Worm (Caenorhabditis elegans) whole organism, late embryonic: ENCODE data around the gene elo-7.

Source experiments
- C38D4.7 ChIP-seq: fragments of 200-800 bp; sonication (Bioruptor generic); optimal IDR thresholded peaks from 2 replicates; lab custom pipeline; 2018; ENCODE audit warnings: mild to moderate bottlenecking, missing genetic modification characterization, moderate library complexity, missing compliant biosample characterization
- F13H6.1 ChIP-seq: sonication (generic microtip); optimal IDR thresholded peaks from 2 replicates; lab custom pipeline; 2016; ENCODE audit warnings: missing genetic modification characterization, missing compliant biosample characterization
- K09A11.1 ChIP-seq: sonication (generic microtip); optimal IDR thresholded peaks from 2 replicates; lab custom pipeline; 2017; ENCODE audit warnings: antibody characterized with exemption, mild to moderate bottlenecking, missing genetic modification characterization, missing compliant biosample characterization; ENCODE audit not compliant: insufficient read depth
- T23F11.4 ChIP-seq: fragments of 200-800 bp; sonication (Bioruptor generic); optimal IDR thresholded peaks from 2 replicates; lab custom pipeline; 2018; ENCODE audit warnings: mild to moderate bottlenecking, missing genetic modification characterization, missing compliant biosample characterization
- Y22D7AL.16 ChIP-seq: sonication (generic microtip); optimal IDR thresholded peaks from 2 replicates; lab custom pipeline; 2016; ENCODE audit warnings: missing genetic modification characterization, missing compliant biosample characterization
- ahr-1 ChIP-seq: sonication (generic microtip); optimal IDR thresholded peaks from 2 replicates; lab custom pipeline; 2016; ENCODE audit warnings: missing genetic modification characterization, missing compliant biosample characterization
- ama-1 ChIP-seq: fragments of 150-350 bp; optimal IDR thresholded peaks from 2 replicates; lab custom pipeline; 2014
- ceh-14 ChIP-seq: sonication (generic microtip); optimal IDR thresholded peaks from 2 replicates; lab custom pipeline; 2016; ENCODE audit warnings: missing genotype, missing genetic modification characterization, missing compliant biosample characterization
- ceh-18 ChIP-seq: sonication (generic microtip); optimal IDR thresholded peaks from 2 replicates; lab custom pipeline; 2016; ENCODE audit warnings: missing genetic modification characterization, missing compliant biosample characterization
- ceh-19 ChIP-seq: fragments of 200-800 bp; sonication (Bioruptor generic); optimal IDR thresholded peaks from 2 replicates; lab custom pipeline; 2018; ENCODE audit warnings: mild to moderate bottlenecking, missing genetic modification characterization, missing compliant biosample characterization
- ceh-22 ChIP-seq: sonication (generic microtip); optimal IDR thresholded peaks from 2 replicates; lab custom pipeline; 2017; ENCODE audit warnings: missing biosample characterization, missing genetic modification characterization
- ceh-24 ChIP-seq: sonication (generic microtip); optimal IDR thresholded peaks from 2 replicates; lab custom pipeline; 2016; ENCODE audit warnings: mild to moderate bottlenecking, missing genetic modification characterization, missing compliant biosample characterization
- ceh-31 ChIP-seq: sonication (generic microtip); optimal IDR thresholded peaks from 2 replicates; lab custom pipeline; 2016; ENCODE audit warnings: missing genetic modification characterization, missing compliant biosample characterization
- ceh-34 ChIP-seq: sonication (generic microtip); optimal IDR thresholded peaks from 2 replicates; lab custom pipeline; 2016; ENCODE audit warnings: mild to moderate bottlenecking, missing genetic modification characterization, missing compliant biosample characterization
- ceh-48 ChIP-seq: sonication (generic microtip); optimal IDR thresholded peaks from 2 replicates; lab custom pipeline; 2016; ENCODE audit warnings: missing genetic modification characterization, inconsistent platforms, missing compliant biosample characterization
- ceh-6 ChIP-seq: fragments of 200-800 bp; sonication (Bioruptor generic); optimal IDR thresholded peaks from 2 replicates; lab custom pipeline; 2018; ENCODE audit warnings: mild to moderate bottlenecking, missing genetic modification characterization, missing compliant biosample characterization
- dmd-4 ChIP-seq: sonication (generic microtip); optimal IDR thresholded peaks from 2 replicates; lab custom pipeline; 2016; ENCODE audit warnings: borderline replicate concordance, missing genetic modification characterization, missing compliant biosample characterization
- elt-4 ChIP-seq: sonication (generic microtip); optimal IDR thresholded peaks from 2 replicates; lab custom pipeline; 2016; ENCODE audit warnings: missing genetic modification characterization, missing compliant biosample characterization
- ets-4 ChIP-seq: sonication (generic microtip); optimal IDR thresholded peaks from 2 replicates; lab custom pipeline; 2016; ENCODE audit warnings: missing genetic modification characterization, missing compliant biosample characterization
- fax-1 ChIP-seq: sonication (generic microtip); optimal IDR thresholded peaks from 2 replicates; lab custom pipeline; 2016; ENCODE audit warnings: missing genotype, missing genetic modification characterization, missing compliant biosample characterization
- fkh-6 ChIP-seq: sonication (generic microtip); optimal IDR thresholded peaks from 2 replicates; lab custom pipeline; 2016; ENCODE audit warnings: missing genetic modification characterization, missing compliant biosample characterization
- gmeb-2 ChIP-seq: sonication (generic microtip); optimal IDR thresholded peaks from 2 replicates; lab custom pipeline; 2016; ENCODE audit warnings: missing genetic modification characterization, inconsistent platforms, missing compliant biosample characterization
- hlh-13 ChIP-seq: fragments of 200-800 bp; sonication (Bioruptor generic); optimal IDR thresholded peaks from 2 replicates; lab custom pipeline; 2018; ENCODE audit warnings: mild to moderate bottlenecking, missing genetic modification characterization, missing compliant biosample characterization
- hlh-6 ChIP-seq: sonication (generic microtip); optimal IDR thresholded peaks from 2 replicates; lab custom pipeline; 2016; ENCODE audit warnings: missing genotype, missing genetic modification characterization, missing compliant biosample characterization
- nfya-1 ChIP-seq: sonication (generic microtip); optimal IDR thresholded peaks from 2 replicates; lab custom pipeline; 2017; ENCODE audit warnings: missing genetic modification characterization, mild to moderate bottlenecking, missing compliant biosample characterization, antibody characterized with exemption, moderate library complexity
- nhr-11 ChIP-seq: fragments of 150-350 bp; optimal IDR thresholded peaks from 2 replicates; lab custom pipeline; 2014; ENCODE audit warnings: missing biosample characterization, missing genetic modification characterization
- nhr-232 ChIP-seq: sonication (generic microtip); optimal IDR thresholded peaks from 2 replicates; lab custom pipeline; 2016; ENCODE audit warnings: missing genetic modification characterization, missing compliant biosample characterization
- npax-4 ChIP-seq: sonication (generic microtip); optimal IDR thresholded peaks from 2 replicates; lab custom pipeline; 2016; ENCODE audit warnings: missing genetic modification characterization, missing compliant biosample characterization
- odd-2 ChIP-seq: sonication (generic microtip); optimal IDR thresholded peaks from 2 replicates; lab custom pipeline; 2017; ENCODE audit warnings: antibody characterized with exemption, mild to moderate bottlenecking, missing genetic modification characterization, missing compliant biosample characterization
- pag-3 ChIP-seq: sonication (generic microtip); optimal IDR thresholded peaks from 2 replicates; lab custom pipeline; 2016; ENCODE audit warnings: missing compliant biosample characterization, missing genetic modification characterization, borderline replicate concordance
- pat-9 ChIP-seq: fragments of 200-800 bp; sonication (Bioruptor generic); optimal IDR thresholded peaks from 2 replicates; lab custom pipeline; 2018; ENCODE audit warnings: mild to moderate bottlenecking, missing genetic modification characterization, moderate library complexity, missing compliant biosample characterization
- pha-2 ChIP-seq: sonication (generic microtip); optimal IDR thresholded peaks from 2 replicates; lab custom pipeline; 2017; ENCODE audit warnings: mild to moderate bottlenecking, missing genetic modification characterization, missing compliant biosample characterization
- pros-1 ChIP-seq: fragments of 150-350 bp; optimal IDR thresholded peaks from 2 replicates; lab custom pipeline; 2014; ENCODE audit warnings: missing biosample characterization, missing genetic modification reagents, missing genetic modification characterization
- ref-2 ChIP-seq: sonication (generic microtip); optimal IDR thresholded peaks from 2 replicates; lab custom pipeline; 2016; ENCODE audit warnings: missing genetic modification characterization, missing compliant biosample characterization
- rnt-1 ChIP-seq: sonication (generic microtip); optimal IDR thresholded peaks from 2 replicates; lab custom pipeline; 2016; ENCODE audit warnings: missing genetic modification characterization, missing compliant biosample characterization
- sdc-2 ChIP-seq: sonication (generic microtip); optimal IDR thresholded peaks from 2 replicates; lab custom pipeline; 2016; ENCODE audit warnings: missing genotype, missing genetic modification characterization, missing compliant biosample characterization
- sox-2 ChIP-seq: fragments of 200-800 bp; sonication (Bioruptor generic); IDR thresholded peaks from 2 replicates; pipeline ENCODE4 v1.3.6; 2022; ENCODE audit warnings: missing genetic modification reagents, missing genetic modification characterization, missing compliant biosample characterization
- syd-9 ChIP-seq: sonication (generic microtip); optimal IDR thresholded peaks from 2 replicates; lab custom pipeline; 2016; ENCODE audit warnings: mild to moderate bottlenecking, missing genetic modification characterization, moderate library complexity, missing compliant biosample characterization
- tbx-2 ChIP-seq: sonication (generic microtip); optimal IDR thresholded peaks from 2 replicates; lab custom pipeline; 2016; ENCODE audit warnings: missing genetic modification characterization, missing compliant biosample characterization
- ttx-3 ChIP-seq: sonication (generic microtip); optimal IDR thresholded peaks from 2 replicates; lab custom pipeline; 2016; ENCODE audit warnings: missing genetic modification reagents, missing genetic modification characterization, missing compliant biosample characterization
- unc-42 ChIP-seq: sonication (generic microtip); optimal IDR thresholded peaks from 2 replicates; lab custom pipeline; 2016; ENCODE audit warnings: missing genotype, missing genetic modification characterization, missing compliant biosample characterization
- unc-55 ChIP-seq: sonication (generic microtip); optimal IDR thresholded peaks from 2 replicates; lab custom pipeline; 2017; ENCODE audit warnings: missing biosample characterization, missing genetic modification reagents, missing genetic modification characterization
- zip-5 ChIP-seq: sonication (generic microtip); optimal IDR thresholded peaks from 2 replicates; lab custom pipeline; 2016; ENCODE audit warnings: missing genetic modification characterization, missing compliant biosample characterization

The elo-7 gene

ce11 chrIV:9511221-9511638 lies 18.5 kb upstream of the elo-7 start:
- TF ChIP-seq ama-1 (peak; percentile 67), pat-9 (tag; lab: Kevin White, UChicago) (no peak), syd-9 (no peak), pros-1 (tag; lab: Kevin White, UChicago) (peak; percentile 77), Y22D7AL.16 (tag; lab: Kevin White, UChicago) (no peak), fkh-6 (tag; lab: Kevin White, UChicago) (no peak), unc-42 (tag; lab: Kevin White, UChicago) (peak; percentile 67), hlh-13 (GFP tag; lab: Kevin White, UChicago) (no peak), nfya-1 (tag; lab: Kevin White, UChicago) (peak; percentile 69), ceh-31 (tag; lab: Kevin White, UChicago) (peak; percentile 31), ceh-19 (GFP tag; lab: Kevin White, UChicago) (no peak), nhr-11 (tag; lab: Kevin White, UChicago) (no peak), sdc-2 (peak; percentile 7), F13H6.1 (no peak), hlh-6 (tag; lab: Kevin White, UChicago) (no peak), ceh-48 (peak; percentile 1), ceh-18 (no peak), tbx-2 (no peak), ceh-22 (tag; lab: Kevin White, UChicago) (no peak), ceh-34 (tag; lab: Kevin White, UChicago) (no peak), nhr-232 (tag; lab: Kevin White, UChicago) (no peak), pha-2 (no peak), zip-5 (tag; lab: Kevin White, UChicago) (no peak), ahr-1 (no peak), T23F11.4 (GFP tag; lab: Kevin White, UChicago) (no peak), gmeb-2 (tag; lab: Kevin White, UChicago) (no peak), pag-3 (no peak), K09A11.1 (tag; lab: Kevin White, UChicago) (no peak), elt-4 (tag; lab: Kevin White, UChicago) (no peak), sox-2 (GFP tag; lab: Robert Waterston, UW) (no peak), dmd-4 (tag; lab: Kevin White, UChicago) (no peak), ceh-6 (GFP tag; lab: Kevin White, UChicago) (no peak), npax-4 (tag; lab: Kevin White, UChicago) (no peak), ets-4 (tag; lab: Kevin White, UChicago) (no peak), unc-55 (GFP tag; lab: Kevin White, UChicago) (peak; percentile 27), ceh-14 (no peak), ceh-24 (tag; lab: Kevin White, UChicago) (no peak), fax-1 (tag; lab: Kevin White, UChicago) (no peak), ttx-3 (tag; lab: Kevin White, UChicago) (no peak), ref-2 (tag; lab: Kevin White, UChicago) (no peak), odd-2 (tag; lab: Kevin White, UChicago) (no peak), C38D4.7 (no peak), rnt-1 (tag; lab: Kevin White, UChicago) (no peak)
- TF ChIP-seq, all 69 proteins: peak for 8

DNA sequence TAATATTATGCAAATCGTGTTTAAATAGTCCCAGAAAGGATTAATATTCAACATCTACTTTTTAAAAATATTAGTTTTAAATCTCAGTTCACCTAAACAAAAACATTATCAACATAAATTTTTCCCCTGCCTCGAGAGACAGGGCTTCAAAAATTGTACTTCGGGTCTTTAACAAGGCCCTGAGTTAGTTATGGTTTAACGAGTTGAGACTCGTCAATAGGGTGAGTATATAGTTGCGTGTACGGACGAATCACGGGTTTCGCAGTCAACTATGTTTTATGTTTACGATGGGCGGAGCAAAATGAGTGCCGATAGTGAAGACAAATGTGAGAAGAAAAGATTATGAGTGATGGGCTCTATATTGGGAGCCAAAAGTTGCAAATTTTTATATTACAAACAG lies 18.1 kb upstream of the elo-7 start:
- TF ChIP-seq hlh-13 (GFP tag; lab: Kevin White, UChicago) (no peak), pha-2 (no peak), sox-2 (GFP tag; lab: Robert Waterston, UW) (no peak), pag-3 (no peak), ceh-14 (no peak)
